Fruit fly (Drosophila melanogaster) whole organism, adult: ENCODE measurements around the gene PH4alphaSG1.

Experiments used
- CG11617 ChIP-seq: fragments of 200-800 bp; sonication (Bioruptor generic); optimal IDR thresholded peaks from 2 replicates; lab custom pipeline; 2017; ENCODE audit warnings: mild to moderate bottlenecking, missing biosample characterization, missing genetic modification reagents, missing genetic modification characterization
- CG1620 ChIP-seq: fragments of 200-800 bp; sonication (Bioruptor generic); optimal IDR thresholded peaks from 2 replicates; lab custom pipeline; 2016; ENCODE audit warnings: missing biosample characterization, missing genetic modification characterization
- CG33017 ChIP-seq: fragments of 200-800 bp; sonication (Bioruptor generic); optimal IDR thresholded peaks from 2 replicates; lab custom pipeline; 2018; ENCODE audit warnings: missing biosample characterization, mild to moderate bottlenecking, missing genetic modification characterization, moderate library complexity
- CG7045 ChIP-seq: fragments of 200-800 bp; sonication (Bioruptor generic); optimal IDR thresholded peaks from 2 replicates; lab custom pipeline; 2017; ENCODE audit warnings: missing biosample characterization, mild to moderate bottlenecking, missing genetic modification characterization
- CG7101 ChIP-seq: fragments of 200-800 bp; sonication (Bioruptor generic); optimal IDR thresholded peaks from 2 replicates; lab custom pipeline; 2018; ENCODE audit warnings: missing biosample characterization, mild to moderate bottlenecking, missing genetic modification characterization, moderate library complexity
- Clk ChIP-seq: fragments of 200-800 bp; sonication (Bioruptor generic); optimal IDR thresholded peaks from 2 replicates; lab custom pipeline; 2017; ENCODE audit warnings: missing biosample characterization, missing genetic modification characterization
- Mnt ChIP-seq: fragments of 200-800 bp; sonication (Bioruptor generic); optimal IDR thresholded peaks from 2 replicates; lab custom pipeline; 2016; ENCODE audit warnings: missing biosample characterization, mild to moderate bottlenecking, missing genetic modification characterization
- cic ChIP-seq: fragments of 200-800 bp; sonication (Bioruptor generic); optimal IDR thresholded peaks from 2 replicates; lab custom pipeline; 2017; ENCODE audit warnings: missing biosample characterization, mild to moderate bottlenecking, missing genetic modification characterization, moderate library complexity
- cnc ChIP-seq, 2 experiments: fragments of >200 bp; optimal IDR thresholded peaks; 2 replicates each; lab custom pipeline; 2017
- kay ChIP-seq: fragments of 200-800 bp; sonication (Bioruptor generic); peaks from one replicate; lab custom pipeline; 2016; ENCODE audit warnings: missing biosample characterization, missing genetic modification characterization, borderline replicate concordance
- ovo ChIP-seq: fragments of 200-800 bp; sonication (Bioruptor generic); optimal IDR thresholded peaks from 2 replicates; lab custom pipeline; 2016; ENCODE audit warnings: missing biosample characterization, missing genetic modification characterization
- pad ChIP-seq: fragments of 200-800 bp; sonication (Bioruptor generic); optimal IDR thresholded peaks from 3 replicates; lab custom pipeline; 2017; ENCODE audit warnings: missing biosample characterization, missing genetic modification characterization, mild to moderate bottlenecking, moderate library complexity, missing genetic modification reagents
- toe ChIP-seq: fragments of 200-800 bp; sonication (Bioruptor generic); optimal IDR thresholded peaks from 2 replicates; lab custom pipeline; 2016; ENCODE audit warnings: missing biosample characterization, missing genetic modification characterization

DNA sequence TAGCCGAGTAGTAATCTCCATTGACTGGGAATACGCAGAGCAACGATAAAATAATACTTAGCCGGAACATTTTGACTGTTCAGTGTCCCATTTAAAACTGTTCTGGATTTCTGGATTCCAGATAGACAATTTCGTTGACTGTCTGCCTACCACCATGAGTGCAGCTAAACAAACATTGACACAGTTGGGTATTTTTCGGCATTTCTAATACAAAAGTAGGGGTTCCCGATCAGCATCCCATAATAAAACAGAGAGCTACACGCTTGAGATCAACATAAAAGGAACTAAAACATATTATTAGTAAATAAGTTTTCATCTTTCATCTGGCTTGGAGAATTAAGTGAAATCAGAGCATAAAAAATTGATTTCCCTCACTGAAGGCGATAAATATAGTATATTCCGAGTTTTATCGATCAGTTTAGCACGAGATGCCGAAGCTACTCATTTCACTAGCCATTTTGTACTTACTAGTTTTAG lies at the start of gene PH4alphaSG1, which contains the start of gene CG15539:
- TF ChIP-seq CG33017 (tag; lab: Kevin White, UChicago) (no peak), Clk (no peak), CG11617 (GFP tag; lab: Kevin White, UChicago) (no peak), ovo (GFP tag; lab: Kevin White, UChicago) (no peak), cnc (optimal IDR thresholded peaks at IDR 0.05; lab: Kevin White, UChicago) (no peak), cic (no peak), CG7045 (GFP tag; lab: Kevin White, UChicago) (no peak), kay (GFP tag; lab: Kevin White, UChicago) (no peak), pad (GFP tag; lab: Kevin White, UChicago) (no peak), CG7101 (tag; lab: Kevin White, UChicago) (no peak), CG1620 (GFP tag; lab: Kevin White, UChicago) (no peak), Mnt (GFP tag; lab: Kevin White, UChicago) (no peak), toe (GFP tag; lab: Kevin White, UChicago) (no peak)
